Worm (Caenorhabditis elegans) whole organism, L4 larva: ENCODE data around the gene ccch-3.

Experiments used
- ceh-82 ChIP-seq: sonication (generic microtip); optimal IDR thresholded peaks from 2 replicates; lab custom pipeline; 2017; ENCODE audit warnings: missing biosample characterization, missing genetic modification characterization
- daf-8 ChIP-seq: fragments of 200-800 bp; sonication (Bioruptor generic); IDR thresholded peaks from 2 replicates; pipeline ENCODE4 v1.3.6; 2022; ENCODE audit warnings: missing genetic modification characterization, missing compliant biosample characterization
- lin-39 ChIP-seq: fragments of 150-350 bp; optimal IDR thresholded peaks from 2 replicates; lab custom pipeline; 2014; ENCODE audit warnings: missing biosample characterization, missing genetic modification reagents, missing genetic modification characterization
- nhr-76 ChIP-seq: fragments of 150-350 bp; optimal IDR thresholded peaks from 2 replicates; lab custom pipeline; 2014; ENCODE audit warnings: missing biosample characterization, missing genetic modification characterization
- tag-97 ChIP-seq: fragments of 200-800 bp; sonication (Bioruptor generic); IDR thresholded peaks from 2 replicates; pipeline ENCODE4 v1.3.6; 2022; ENCODE audit warnings: missing genetic modification characterization, missing compliant biosample characterization
- zag-1 ChIP-seq: fragments of 150-350 bp; optimal IDR thresholded peaks from 2 replicates; lab custom pipeline; 2014; ENCODE audit warnings: missing biosample characterization, missing genetic modification characterization

ce11 chrV:12611029-12611428 lies 48.5 kb downstream of the ccch-3 start, which contains the start of gene cubn-1:
- TF ChIP-seq tag-97 (no peak), zag-1 (tag; lab: Kevin White, UChicago) (no peak), lin-39 (tag; lab: Kevin White, UChicago) (no peak), nhr-76 (tag; lab: Kevin White, UChicago) (no peak), ceh-82 (tag; lab: Kevin White, UChicago) (no peak), daf-8 (GFP tag; lab: Robert Waterston, UW) (no peak)
